Worm (Caenorhabditis elegans): ENCODE measurements around the gene W06G6.15.

The W06G6.15 gene

DNA sequence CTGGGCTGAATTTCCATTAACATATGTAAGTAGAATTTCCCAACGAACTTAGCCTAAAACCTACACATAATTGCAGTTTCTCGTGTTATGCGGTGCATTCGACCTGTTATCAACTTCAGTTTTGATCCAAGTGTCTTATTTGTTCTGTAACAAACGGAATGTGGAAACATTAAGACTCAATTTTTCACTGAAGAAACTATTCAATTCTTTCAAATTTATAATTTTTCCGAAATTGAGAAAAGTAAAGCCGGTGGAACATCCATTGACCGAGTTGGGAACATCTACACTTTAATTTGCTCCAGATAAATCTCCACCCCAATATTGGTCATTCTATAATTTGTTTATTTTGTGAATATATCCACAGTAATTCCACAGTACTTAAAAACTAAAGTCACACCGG, 20.1 kb downstream of the W06G6.15 start:
- no peak for TF ChIP-seq dao-5 (tag; optimal IDR thresholded peaks at IDR 0.05)
- TF ChIP-seq W03F9.2 (tag; optimal IDR thresholded peaks at IDR 0.05), result no peak
- no peak for TF ChIP-seq him-1 (tag; optimal IDR thresholded peaks at IDR 0.05)

DNA sequence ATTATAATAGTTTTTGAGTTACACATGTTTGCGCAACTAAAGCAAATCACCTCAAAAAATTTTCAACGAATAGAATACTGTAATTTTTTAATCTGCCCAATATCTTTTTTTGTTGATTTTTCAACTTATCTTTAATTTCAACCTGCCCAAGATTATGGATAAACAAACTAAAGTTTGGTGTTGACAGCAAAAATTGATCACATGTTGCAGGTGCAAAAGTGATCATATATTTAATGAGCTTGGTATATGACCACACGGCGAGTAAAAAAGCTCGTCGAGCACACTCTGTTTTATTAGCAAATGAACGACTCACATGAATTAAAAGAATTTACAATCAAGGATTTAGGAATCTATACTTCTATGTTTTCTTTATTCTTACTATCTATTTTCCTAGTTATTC, 21.2 kb downstream of the W06G6.15 start, which contains the start of gene srz-1:
Gene srz-1, plus strand, starts transcription at position 301 of the 400 bp plus-strand sequence.
- no peak for TF ChIP-seq dao-5 (tag; optimal IDR thresholded peaks at IDR 0.05)

DNA sequence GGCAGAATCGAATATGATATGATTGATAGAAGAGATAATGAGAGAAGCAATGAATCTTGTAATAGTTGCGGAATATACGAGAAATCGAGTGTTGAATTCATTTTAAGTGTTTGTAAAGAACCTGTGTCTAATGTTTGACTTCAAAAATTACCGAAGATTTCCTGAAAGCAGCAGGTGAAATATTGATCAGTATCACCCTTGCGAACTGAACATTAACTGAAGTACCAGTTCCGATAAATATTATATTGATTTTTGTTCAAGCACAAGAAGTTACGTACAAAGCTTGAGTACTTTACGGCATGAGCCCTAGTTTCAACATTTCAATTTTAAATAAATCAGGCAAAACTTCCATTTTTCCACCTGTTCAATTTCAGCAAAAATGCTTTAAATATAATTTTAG, 24.9 kb downstream of the W06G6.15 start, which contains the start of gene srz-103:
Gene srz-103, minus strand, starts transcription at position 101 of the 400 bp plus-strand sequence.
- TF ChIP-seq W03F9.2 (tag; optimal IDR thresholded peaks at IDR 0.05) (no peak), him-1 (tag; optimal IDR thresholded peaks at IDR 0.05) (no peak), dao-5 (tag; optimal IDR thresholded peaks at IDR 0.05) (no peak)

DNA sequence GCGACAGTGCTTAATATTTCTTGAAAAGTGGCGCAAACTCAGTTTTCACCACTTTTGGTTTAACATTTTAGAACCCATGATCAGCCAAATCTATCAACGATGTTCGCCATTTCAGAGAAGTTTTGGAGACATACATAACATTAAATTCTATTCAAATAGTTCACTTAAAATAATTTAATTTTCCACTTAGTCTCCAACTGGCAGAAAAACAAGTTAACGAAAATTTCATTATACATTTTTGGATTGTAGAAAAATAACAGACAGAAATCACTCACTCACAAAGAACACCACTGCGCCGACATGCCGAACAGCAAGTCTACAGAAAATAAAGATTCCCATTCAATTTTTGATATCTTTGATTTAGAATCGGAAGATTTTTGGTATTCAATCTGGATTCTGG, 25.6 kb downstream of the W06G6.15 start, which contains the start of gene srw-44:
Gene srw-44, plus strand, starts transcription at position 301 of the 400 bp plus-strand sequence.
- TF ChIP-seq dao-5 (tag; optimal IDR thresholded peaks at IDR 0.05) (no peak), him-1 (tag; optimal IDR thresholded peaks at IDR 0.05) (no peak), W03F9.2 (tag; optimal IDR thresholded peaks at IDR 0.05) (no peak)

DNA sequence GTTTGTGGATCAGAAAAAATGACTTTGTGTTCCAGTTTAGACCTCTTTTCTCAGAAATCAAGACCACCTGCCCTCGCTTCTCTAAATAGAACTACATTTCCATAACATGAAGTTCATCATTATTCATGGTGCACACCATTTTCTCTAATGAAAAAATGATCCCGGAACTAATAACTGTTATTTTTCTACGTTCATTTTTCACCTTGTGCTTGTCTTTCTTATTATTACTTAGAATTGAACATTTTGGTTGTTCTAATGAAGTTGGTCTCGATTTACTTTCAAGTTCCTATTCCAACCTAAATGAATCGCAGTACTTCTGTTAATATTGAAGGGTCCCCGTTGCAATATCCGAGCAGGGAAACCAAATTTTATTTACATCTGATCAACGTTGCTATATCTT, 28.5 kb downstream of the W06G6.15 start, which contains the start of gene srw-36:
Gene srw-36, plus strand, starts transcription at position 301 of the 400 bp plus-strand sequence.
- TF ChIP-seq dao-5 (tag; optimal IDR thresholded peaks at IDR 0.05), result no peak

DNA sequence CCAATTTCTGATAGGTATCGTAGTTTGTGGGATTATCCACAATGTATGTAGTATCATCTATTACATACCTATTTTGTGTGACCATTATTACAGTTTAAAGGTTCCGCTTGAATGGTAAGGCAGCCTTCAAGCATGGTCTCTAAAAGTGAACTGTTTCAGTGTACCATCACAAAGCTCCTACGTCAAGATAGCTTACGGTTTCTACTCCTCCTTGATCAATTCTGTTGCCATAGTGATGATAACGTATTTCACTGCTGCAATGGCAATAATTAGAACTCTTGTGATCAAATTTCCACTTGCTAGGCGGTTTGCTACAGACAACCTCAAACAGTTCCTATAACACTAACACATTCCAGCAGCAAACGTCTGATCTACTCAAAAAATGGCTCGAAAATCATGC, 29.0 kb downstream of the W06G6.15 start:
- TF ChIP-seq W03F9.2 (tag; optimal IDR thresholded peaks at IDR 0.05) (no peak), him-1 (tag; optimal IDR thresholded peaks at IDR 0.05) (no peak), dao-5 (tag; optimal IDR thresholded peaks at IDR 0.05) (no peak)

DNA sequence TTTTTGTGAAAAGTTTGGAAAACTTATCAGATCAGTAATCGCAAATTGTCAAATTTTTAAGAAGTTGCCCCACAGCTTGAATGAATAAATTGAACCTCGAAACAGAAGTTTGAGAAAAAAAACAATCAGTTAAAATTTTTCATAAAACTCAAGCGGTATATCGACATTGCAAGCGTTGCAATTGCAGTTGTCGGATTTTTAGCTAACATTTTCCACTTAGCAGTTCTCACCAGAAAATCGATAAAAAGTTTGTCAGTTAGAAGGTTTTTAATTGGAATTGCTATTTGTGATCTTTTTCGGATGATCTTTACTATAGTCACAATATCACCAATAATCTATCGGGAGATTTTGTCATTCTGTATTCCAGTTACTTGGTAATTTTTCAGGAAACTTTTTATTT, 31.4 kb downstream of the W06G6.15 start, which contains the start of gene srw-43:
Gene srw-43, plus strand, starts transcription at position 301 of the 400 bp plus-strand sequence.
- TF ChIP-seq dao-5 (tag; optimal IDR thresholded peaks at IDR 0.05) (no peak), him-1 (tag; optimal IDR thresholded peaks at IDR 0.05) (no peak), W03F9.2 (tag; optimal IDR thresholded peaks at IDR 0.05) (no peak)

DNA sequence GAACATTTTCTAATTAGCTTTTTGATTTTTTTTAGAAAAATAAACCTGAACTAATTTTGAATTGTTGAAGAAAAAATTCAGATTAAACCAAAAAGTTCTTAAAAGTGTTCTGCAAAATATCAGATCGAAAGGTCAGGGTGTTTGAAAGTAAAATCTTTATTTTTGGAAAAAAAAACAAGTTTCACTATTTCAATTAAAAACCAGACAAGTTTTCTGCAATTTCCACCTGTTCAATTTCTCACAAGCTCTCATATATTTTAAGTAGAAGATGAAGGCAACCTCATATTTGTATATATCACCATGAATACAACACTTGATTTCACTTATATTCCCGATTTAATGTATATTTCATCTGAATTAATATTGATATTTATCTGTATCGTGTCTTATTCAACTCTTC, 32.9 kb downstream of the W06G6.15 start, which contains the start of gene srz-102:
Gene srz-102, plus strand, starts transcription at position 301 of the 400 bp plus-strand sequence.
- TF ChIP-seq him-1 (tag; optimal IDR thresholded peaks at IDR 0.05) (no peak), dao-5 (tag; optimal IDR thresholded peaks at IDR 0.05) (no peak), W03F9.2 (tag; optimal IDR thresholded peaks at IDR 0.05) (no peak)

DNA sequence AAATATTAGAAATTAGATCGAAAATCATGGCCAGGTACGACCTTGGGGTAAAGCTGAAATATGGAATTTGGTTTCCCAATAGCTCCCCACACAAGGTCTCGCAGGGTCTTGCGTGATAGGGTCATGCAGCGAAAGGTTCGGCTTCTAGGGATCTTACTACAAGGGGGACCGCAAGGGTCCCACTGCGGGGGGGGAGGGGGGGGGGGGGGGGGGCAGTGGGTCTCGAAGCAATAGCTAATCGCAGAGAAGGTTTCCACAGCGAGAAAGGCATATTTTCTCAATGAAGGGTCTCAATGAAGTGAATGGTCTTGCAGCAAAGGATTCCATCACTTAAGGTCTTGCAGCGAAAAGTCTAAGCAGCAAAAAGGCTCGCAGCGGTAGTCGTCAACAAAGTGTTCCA, 38.6 kb downstream of the W06G6.15 start:
- no peak for TF ChIP-seq dao-5 (tag; optimal IDR thresholded peaks at IDR 0.05)
- TF ChIP-seq him-1 (tag; optimal IDR thresholded peaks at IDR 0.05), result no peak
- TF ChIP-seq W03F9.2 (tag; optimal IDR thresholded peaks at IDR 0.05), result no peak

DNA sequence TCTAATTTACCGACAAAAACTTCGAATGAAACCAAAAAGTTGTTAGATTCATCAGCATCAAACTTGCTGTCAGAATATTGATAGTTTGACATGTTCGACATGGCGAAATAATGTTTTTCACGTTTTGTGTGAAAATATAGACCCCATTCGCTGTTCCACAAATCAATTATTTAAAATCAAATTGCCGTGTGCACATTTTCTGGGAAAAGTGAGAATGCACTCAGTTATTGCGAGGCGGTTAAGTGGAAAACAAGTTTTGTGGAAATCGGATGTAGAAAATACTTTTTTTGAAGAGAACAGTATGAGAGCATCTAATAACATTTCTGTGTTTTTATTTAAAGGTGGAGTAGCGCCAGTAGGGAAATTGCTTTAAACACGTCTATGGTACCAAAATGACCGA, 39.4 kb downstream of the W06G6.15 start, which contains the start of gene srw-42:
Gene srw-42, minus strand, starts transcription at position 101 of the 400 bp plus-strand sequence.
- TF ChIP-seq W03F9.2 (tag; optimal IDR thresholded peaks at IDR 0.05), result no peak
- no peak for TF ChIP-seq dao-5 (tag; optimal IDR thresholded peaks at IDR 0.05)
- TF ChIP-seq him-1 (tag; optimal IDR thresholded peaks at IDR 0.05), result no peak

DNA sequence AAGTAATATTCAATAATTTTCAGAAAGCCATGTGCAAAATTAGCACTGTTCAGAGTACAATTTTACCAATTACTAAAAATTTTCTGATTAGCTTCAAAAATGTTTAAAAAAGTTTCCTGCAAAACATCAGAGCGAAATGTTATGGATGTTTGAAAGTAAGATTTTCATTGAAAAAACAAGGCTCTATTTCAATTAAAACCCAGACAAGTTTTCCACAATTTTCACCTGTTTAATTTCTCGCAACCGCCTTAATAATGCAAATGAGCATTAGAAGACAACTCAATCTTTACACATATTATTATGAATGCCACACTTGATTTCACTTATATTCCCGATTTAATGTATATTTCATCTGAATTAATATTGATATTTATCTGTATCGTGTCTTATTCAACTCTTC, 40.2 kb downstream of the W06G6.15 start, which contains the start of gene srz-101:
Gene srz-101, plus strand, starts transcription at position 301 of the 400 bp plus-strand sequence.
- TF ChIP-seq him-1 (tag; optimal IDR thresholded peaks at IDR 0.05) (no peak), dao-5 (tag; optimal IDR thresholded peaks at IDR 0.05) (no peak), W03F9.2 (tag; optimal IDR thresholded peaks at IDR 0.05) (no peak)

DNA sequence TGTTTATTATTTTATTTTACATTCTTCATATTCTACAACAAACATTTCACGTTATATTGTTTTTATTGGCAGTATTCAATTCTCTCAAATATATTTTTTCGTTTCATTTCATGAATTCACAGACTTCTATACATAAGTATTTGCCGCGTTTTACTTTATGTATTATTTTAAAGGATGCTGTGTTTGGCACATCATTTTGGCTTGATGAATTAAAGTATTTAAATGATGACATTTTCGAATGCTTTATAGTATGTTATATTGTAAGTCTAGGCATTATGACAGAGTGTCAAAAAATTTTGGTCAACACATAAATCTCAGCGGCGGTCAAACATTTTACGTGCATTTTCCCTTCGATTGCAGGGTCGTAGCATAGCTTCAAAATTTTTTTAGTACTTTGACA, 41.2 kb downstream of the W06G6.15 start:
- TF ChIP-seq W03F9.2 (tag; optimal IDR thresholded peaks at IDR 0.05) (no peak), him-1 (tag; optimal IDR thresholded peaks at IDR 0.05) (no peak), dao-5 (tag; optimal IDR thresholded peaks at IDR 0.05) (no peak)

DNA sequence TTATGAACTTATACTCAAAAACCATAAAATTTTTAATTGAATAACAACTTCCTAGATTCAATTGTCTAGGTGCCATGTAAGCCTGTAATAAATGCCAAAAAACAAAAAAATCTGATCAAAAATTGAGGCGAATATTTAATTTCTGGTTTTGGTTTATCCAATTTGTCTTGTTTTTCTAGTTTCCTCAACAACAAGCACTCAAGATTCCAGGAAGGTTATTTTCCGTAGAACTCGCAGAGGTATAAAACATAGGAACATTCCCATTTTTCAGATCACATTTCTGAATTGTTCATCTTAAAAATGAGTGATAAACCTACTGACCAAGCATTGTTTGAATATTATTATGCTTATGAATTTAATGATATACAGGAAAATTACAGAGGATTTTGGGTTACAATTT, 42.8 kb downstream of the W06G6.15 start, which contains the start of gene srw-41:
Gene srw-41, plus strand, starts transcription at position 301 of the 400 bp plus-strand sequence.
- no peak for TF ChIP-seq W03F9.2 (tag; optimal IDR thresholded peaks at IDR 0.05)
- no peak for TF ChIP-seq him-1 (tag; optimal IDR thresholded peaks at IDR 0.05)
- TF ChIP-seq dao-5 (tag; optimal IDR thresholded peaks at IDR 0.05), result no peak

DNA sequence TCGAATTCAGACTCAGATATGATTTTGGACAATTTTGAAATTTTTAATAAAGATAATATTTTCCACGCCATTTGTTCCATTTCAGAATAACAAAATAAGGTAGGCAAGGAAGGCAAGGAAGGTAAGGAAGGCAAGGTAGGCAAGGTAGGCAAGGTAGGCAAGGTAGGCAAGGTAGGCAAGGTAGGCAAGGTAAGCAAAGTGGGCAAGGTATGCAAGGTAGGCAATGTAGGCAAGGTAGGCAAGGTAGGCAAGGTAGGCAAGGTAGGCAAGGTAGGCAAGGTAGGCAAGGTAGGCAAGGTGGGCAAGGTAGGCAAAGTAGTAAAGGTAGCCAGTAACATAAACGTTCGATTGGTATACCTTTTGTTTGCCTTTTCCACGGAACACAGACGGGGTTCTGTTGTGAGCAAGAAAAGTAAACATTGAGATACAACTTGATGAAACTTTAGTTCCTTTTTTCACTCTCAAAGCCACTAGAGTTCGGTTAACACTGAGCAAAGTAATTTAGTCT, 45.5 kb downstream of the W06G6.15 start, which contains the start of gene Y70C5C.1:
Gene Y70C5C.1, plus strand, starts transcription at position 458 of the 508 bp plus-strand sequence.
- TF ChIP-seq dao-5 (tag; optimal IDR thresholded peaks at IDR 0.05), result no peak
- TF ChIP-seq him-1 (tag; optimal IDR thresholded peaks at IDR 0.05), result no peak
- TF ChIP-seq W03F9.2 (tag; optimal IDR thresholded peaks at IDR 0.05), result no peak

DNA sequence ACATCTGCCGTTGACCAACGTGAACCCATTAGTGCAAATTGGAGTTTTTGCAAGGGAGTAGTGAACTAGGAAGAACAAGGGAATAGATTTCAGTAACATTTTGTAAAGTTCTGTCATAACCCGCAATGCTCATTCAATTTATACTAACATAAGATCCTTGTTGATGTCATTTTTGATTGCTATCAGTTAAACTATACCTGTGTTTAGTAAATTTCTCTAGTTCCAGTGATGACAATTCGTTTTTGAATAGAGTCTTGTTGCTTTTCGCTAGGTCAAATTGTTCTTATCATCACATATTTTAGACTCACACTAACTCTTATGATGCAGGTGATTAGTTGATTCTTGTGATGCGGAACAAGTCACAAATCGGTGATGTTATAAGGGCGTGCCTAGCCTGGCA, 52.2 kb downstream of the W06G6.15 start, which contains the start of gene clec-9:
Gene clec-9, minus strand, starts transcription at position 101 of the 400 bp plus-strand sequence.
- TF ChIP-seq W03F9.2 (tag; optimal IDR thresholded peaks at IDR 0.05), result no peak
- no peak for TF ChIP-seq dao-5 (tag; optimal IDR thresholded peaks at IDR 0.05)
- TF ChIP-seq him-1 (tag; optimal IDR thresholded peaks at IDR 0.05), result no peak

Data from whole organism, L4/young adult.